Worm (Caenorhabditis elegans) whole organism, late embryonic: ENCODE results near the gene trp-1.

ENCODE experiments used
- C38D4.7 ChIP-seq: fragments of 200-800 bp; sonication (Bioruptor generic); optimal IDR thresholded peaks from 2 replicates; lab custom pipeline; 2018; ENCODE audit warnings: mild to moderate bottlenecking, missing genetic modification characterization, moderate library complexity, missing compliant biosample characterization
- F13H6.1 ChIP-seq: sonication (generic microtip); optimal IDR thresholded peaks from 2 replicates; lab custom pipeline; 2016; ENCODE audit warnings: missing genetic modification characterization, missing compliant biosample characterization
- K02D7.2 ChIP-seq: sonication (generic microtip); optimal IDR thresholded peaks from 2 replicates; lab custom pipeline; 2017; ENCODE audit warnings: mild to moderate bottlenecking, missing genetic modification characterization, missing compliant biosample characterization
- Y22D7AL.16 ChIP-seq: sonication (generic microtip); optimal IDR thresholded peaks from 2 replicates; lab custom pipeline; 2016; ENCODE audit warnings: missing genetic modification characterization, missing compliant biosample characterization
- ahr-1 ChIP-seq: sonication (generic microtip); optimal IDR thresholded peaks from 2 replicates; lab custom pipeline; 2016; ENCODE audit warnings: missing genetic modification characterization, missing compliant biosample characterization
- ama-1 ChIP-seq: fragments of 150-350 bp; optimal IDR thresholded peaks from 2 replicates; lab custom pipeline; 2014
- ceh-18 ChIP-seq: sonication (generic microtip); optimal IDR thresholded peaks from 2 replicates; lab custom pipeline; 2016; ENCODE audit warnings: missing genetic modification characterization, missing compliant biosample characterization
- ceh-19 ChIP-seq: fragments of 200-800 bp; sonication (Bioruptor generic); optimal IDR thresholded peaks from 2 replicates; lab custom pipeline; 2018; ENCODE audit warnings: mild to moderate bottlenecking, missing genetic modification characterization, missing compliant biosample characterization
- ceh-22 ChIP-seq: sonication (generic microtip); optimal IDR thresholded peaks from 2 replicates; lab custom pipeline; 2017; ENCODE audit warnings: missing biosample characterization, missing genetic modification characterization
- ceh-31 ChIP-seq: sonication (generic microtip); optimal IDR thresholded peaks from 2 replicates; lab custom pipeline; 2016; ENCODE audit warnings: missing genetic modification characterization, missing compliant biosample characterization
- ceh-34 ChIP-seq: sonication (generic microtip); optimal IDR thresholded peaks from 2 replicates; lab custom pipeline; 2016; ENCODE audit warnings: mild to moderate bottlenecking, missing genetic modification characterization, missing compliant biosample characterization
- ceh-48 ChIP-seq: sonication (generic microtip); optimal IDR thresholded peaks from 2 replicates; lab custom pipeline; 2016; ENCODE audit warnings: missing genetic modification characterization, inconsistent platforms, missing compliant biosample characterization
- che-1 ChIP-seq: sonication (generic microtip); optimal IDR thresholded peaks from 2 replicates; lab custom pipeline; 2016; ENCODE audit warnings: mild to moderate bottlenecking, missing genetic modification characterization, missing compliant biosample characterization
- dve-1 ChIP-seq: sonication (generic microtip); optimal IDR thresholded peaks from 2 replicates; lab custom pipeline; 2017; ENCODE audit warnings: antibody characterized with exemption, mild to moderate bottlenecking, missing genetic modification characterization, missing compliant biosample characterization
- eyg-1 ChIP-seq: sonication (generic microtip); optimal IDR thresholded peaks from 2 replicates; lab custom pipeline; 2016; ENCODE audit warnings: missing genotype, missing genetic modification characterization, missing compliant biosample characterization
- fax-1 ChIP-seq: sonication (generic microtip); optimal IDR thresholded peaks from 2 replicates; lab custom pipeline; 2016; ENCODE audit warnings: missing genotype, missing genetic modification characterization, missing compliant biosample characterization
- fkh-6 ChIP-seq: sonication (generic microtip); optimal IDR thresholded peaks from 2 replicates; lab custom pipeline; 2016; ENCODE audit warnings: missing genetic modification characterization, missing compliant biosample characterization
- gmeb-2 ChIP-seq: sonication (generic microtip); optimal IDR thresholded peaks from 2 replicates; lab custom pipeline; 2016; ENCODE audit warnings: missing genetic modification characterization, inconsistent platforms, missing compliant biosample characterization
- hlh-6 ChIP-seq: sonication (generic microtip); optimal IDR thresholded peaks from 2 replicates; lab custom pipeline; 2016; ENCODE audit warnings: missing genotype, missing genetic modification characterization, missing compliant biosample characterization
- hlh-8 ChIP-seq: sonication (generic microtip); optimal IDR thresholded peaks from 2 replicates; lab custom pipeline; 2016; ENCODE audit warnings: missing genotype, missing genetic modification characterization, missing compliant biosample characterization
- lim-6 ChIP-seq: sonication (generic microtip); optimal IDR thresholded peaks from 2 replicates; lab custom pipeline; 2016; ENCODE audit warnings: missing genetic modification characterization, missing compliant biosample characterization
- nfya-1 ChIP-seq: sonication (generic microtip); optimal IDR thresholded peaks from 2 replicates; lab custom pipeline; 2017; ENCODE audit warnings: missing genetic modification characterization, mild to moderate bottlenecking, missing compliant biosample characterization, antibody characterized with exemption, moderate library complexity
- nhr-11 ChIP-seq: fragments of 150-350 bp; optimal IDR thresholded peaks from 2 replicates; lab custom pipeline; 2014; ENCODE audit warnings: missing biosample characterization, missing genetic modification characterization
- pag-3 ChIP-seq: sonication (generic microtip); optimal IDR thresholded peaks from 2 replicates; lab custom pipeline; 2016; ENCODE audit warnings: missing compliant biosample characterization, missing genetic modification characterization, borderline replicate concordance
- pax-1 ChIP-seq: fragments of 150-350 bp; optimal IDR thresholded peaks from 2 replicates; lab custom pipeline; 2014; ENCODE audit warnings: missing biosample characterization, missing genetic modification characterization
- pha-2 ChIP-seq: sonication (generic microtip); optimal IDR thresholded peaks from 2 replicates; lab custom pipeline; 2017; ENCODE audit warnings: mild to moderate bottlenecking, missing genetic modification characterization, missing compliant biosample characterization
- pros-1 ChIP-seq: fragments of 150-350 bp; optimal IDR thresholded peaks from 2 replicates; lab custom pipeline; 2014; ENCODE audit warnings: missing biosample characterization, missing genetic modification reagents, missing genetic modification characterization
- rnt-1 ChIP-seq: sonication (generic microtip); optimal IDR thresholded peaks from 2 replicates; lab custom pipeline; 2016; ENCODE audit warnings: missing genetic modification characterization, missing compliant biosample characterization
- sdc-2 ChIP-seq: sonication (generic microtip); optimal IDR thresholded peaks from 2 replicates; lab custom pipeline; 2016; ENCODE audit warnings: missing genotype, missing genetic modification characterization, missing compliant biosample characterization
- sox-2 ChIP-seq: fragments of 200-800 bp; sonication (Bioruptor generic); IDR thresholded peaks from 2 replicates; pipeline ENCODE4 v1.3.6; 2022; ENCODE audit warnings: missing genetic modification reagents, missing genetic modification characterization, missing compliant biosample characterization
- sox-4 ChIP-seq: sonication (generic microtip); optimal IDR thresholded peaks from 2 replicates; lab custom pipeline; 2017; ENCODE audit warnings: mild to moderate bottlenecking, missing genetic modification characterization, inconsistent platforms, missing compliant biosample characterization
- tbx-2 ChIP-seq: sonication (generic microtip); optimal IDR thresholded peaks from 2 replicates; lab custom pipeline; 2016; ENCODE audit warnings: missing genetic modification characterization, missing compliant biosample characterization
- tbx-7 ChIP-seq: sonication (generic microtip); optimal IDR thresholded peaks from 2 replicates; lab custom pipeline; 2016; ENCODE audit warnings: missing genotype, missing genetic modification characterization, missing compliant biosample characterization
- unc-3 ChIP-seq, 2 experiments: fragments of 200-800 bp in 1 of 2; sonication (Bioruptor generic) in 1 of 2; sonication (generic microtip) in 1 of 2; conservative IDR thresholded peaks in 1 of 2; optimal IDR thresholded peaks in 1 of 2; 2 replicates each; pipeline versions ENCODE4 v1.3.6 to Lab custom; 2016 to 2022; ENCODE audit warnings: missing compliant biosample characterization in 2 of 2, missing genetic modification characterization in 2 of 2, missing genetic modification reagents in 1 of 2
- ztf-16 ChIP-seq: sonication (generic microtip); optimal IDR thresholded peaks from 2 replicates; lab custom pipeline; 2017; ENCODE audit warnings: missing genetic modification characterization, missing compliant biosample characterization

trp-1 gene

ce11 chrIII:8551705-8552104 lies 16.8 kb downstream of the trp-1 start:
- TF ChIP-seq rnt-1 (no peak), ama-1 (lab: Kevin White, UChicago) (no peak), tbx-7 (no peak), unc-3 (GFP tag; conservative IDR thresholded peaks at IDR 0.05; lab: Robert Waterston, UW) (no peak), unc-3 (tag; optimal IDR thresholded peaks at IDR 0.05; lab: Kevin White, UChicago) (no peak), gmeb-2 (tag; lab: Kevin White, UChicago) (no peak), dve-1 (tag; lab: Kevin White, UChicago) (no peak), sdc-2 (tag; lab: Kevin White, UChicago) (no peak), pag-3 (tag; lab: Kevin White, UChicago) (no peak), pha-2 (no peak), lim-6 (tag; lab: Kevin White, UChicago) (no peak), nfya-1 (tag; lab: Kevin White, UChicago) (no peak), C38D4.7 (GFP tag; lab: Kevin White, UChicago) (no peak), fkh-6 (tag; lab: Kevin White, UChicago) (no peak), ceh-18 (tag; lab: Kevin White, UChicago) (no peak), ceh-22 (tag; lab: Kevin White, UChicago) (no peak)

- TF ChIP-seq tbx-2 (tag; lab: Kevin White, UChicago) (no peak), eyg-1 (no peak), sox-2 (GFP tag; lab: Robert Waterston, UW) (no peak)
Observed at ce11 chrIII:8552125-8552524, 17.2 kb downstream of the trp-1 start, which contains the start of gene C02D5.4. Gene C02D5.4 (plus strand): TSS chrIII:8552165.

- TF ChIP-seq nhr-11 (tag; lab: Kevin White, UChicago) (no peak), ceh-22 (tag; lab: Kevin White, UChicago) (no peak), F13H6.1 (tag; lab: Kevin White, UChicago) (no peak), hlh-8 (tag; lab: Kevin White, UChicago) (no peak), dve-1 (tag; lab: Kevin White, UChicago) (no peak), K02D7.2 (tag; lab: Kevin White, UChicago) (no peak), ceh-19 (GFP tag; lab: Kevin White, UChicago) (no peak), ceh-48 (tag; lab: Kevin White, UChicago) (no peak), Y22D7AL.16 (tag; lab: Kevin White, UChicago) (no peak), ceh-18 (tag; lab: Kevin White, UChicago) (no peak), fkh-6 (tag; lab: Kevin White, UChicago) (no peak), hlh-6 (tag; lab: Kevin White, UChicago) (no peak), che-1 (no peak), nfya-1 (tag; lab: Kevin White, UChicago) (no peak), pros-1 (tag; lab: Kevin White, UChicago) (no peak)
Observed at ce11 chrIII:8554472-8554871, 19.5 kb downstream of the trp-1 start, which contains the start of gene gsto-2. Gene gsto-2 (plus strand): TSS chrIII:8554772.

- TF ChIP-seq sox-2 (GFP tag; lab: Robert Waterston, UW) (no peak), ztf-16 (no peak), dve-1 (tag; lab: Kevin White, UChicago) (no peak), pax-1 (tag; lab: Kevin White, UChicago) (no peak), nfya-1 (tag; lab: Kevin White, UChicago) (no peak), gmeb-2 (tag; lab: Kevin White, UChicago) (no peak), fax-1 (tag; lab: Kevin White, UChicago) (no peak), sox-4 (tag; lab: Kevin White, UChicago) (no peak), ceh-34 (tag; lab: Kevin White, UChicago) (no peak), ahr-1 (no peak), lim-6 (tag; lab: Kevin White, UChicago) (no peak), ceh-31 (tag; lab: Kevin White, UChicago) (no peak)
Observed at ce11 chrIII:8555682-8556081, 20.8 kb downstream of the trp-1 start.
